Fruit fly (Drosophila melanogaster) whole organism, embryonic: ENCODE measurements around the gene CG11771.

Experiments used
- Ada2b ChIP-seq: fragments of 200-800 bp; sonication (Bioruptor generic); IDR thresholded peaks from 2 replicates; pipeline ENCODE4 v1.3.6; 2022; ENCODE audit warnings: missing biosample characterization, missing genetic modification characterization
- CG12219 ChIP-seq: fragments of 200-800 bp; sonication (Bioruptor generic); optimal IDR thresholded peaks from 3 replicates; lab custom pipeline; 2018; ENCODE audit warnings: missing biosample characterization, mild to moderate bottlenecking, missing genetic modification characterization
- CG13894 ChIP-seq: fragments of 200-800 bp; sonication (Bioruptor generic); optimal IDR thresholded peaks from 3 replicates; lab custom pipeline; 2018; ENCODE audit warnings: missing biosample characterization, mild to moderate bottlenecking, missing genetic modification characterization, moderate library complexity
- CG14050 ChIP-seq: fragments of 200-800 bp; sonication (Bioruptor generic); IDR thresholded peaks from 3 replicates; pipeline ENCODE4 v1.3.6; 2022; ENCODE audit warnings: missing biosample characterization, missing genetic modification characterization
- CG1602 ChIP-seq: fragments of 200-800 bp; sonication (Bioruptor generic); optimal IDR thresholded peaks from 3 replicates; lab custom pipeline; 2016; ENCODE audit warnings: missing biosample characterization, missing genetic modification characterization
- CG2875 ChIP-seq: fragments of 200-800 bp; sonication (Bioruptor generic); optimal IDR thresholded peaks from 2 replicates; lab custom pipeline; 2017; ENCODE audit warnings: missing biosample characterization, mild to moderate bottlenecking, missing genetic modification characterization, missing genetic modification reagents
- CG31365 ChIP-seq: fragments of 200-800 bp; sonication (Bioruptor generic); optimal IDR thresholded peaks from 2 replicates; lab custom pipeline; 2018; ENCODE audit warnings: missing biosample characterization, mild to moderate bottlenecking, missing genetic modification characterization
- CG31388 ChIP-seq: fragments of 200-800 bp; sonication (Bioruptor generic); optimal IDR thresholded peaks from 2 replicates; lab custom pipeline; 2016; ENCODE audit warnings: missing biosample characterization, missing genetic modification characterization
- CG3163 ChIP-seq: fragments of 200-800 bp; sonication (Bioruptor generic); optimal IDR thresholded peaks from 3 replicates; lab custom pipeline; 2016; ENCODE audit warnings: missing biosample characterization, missing genetic modification characterization
- CG3847 ChIP-seq: fragments of 200-800 bp; sonication (Bioruptor generic); IDR thresholded peaks from 2 replicates; pipeline ENCODE4 v1.3.6; 2022; ENCODE audit warnings: missing biosample characterization, missing genetic modification characterization
- CG4360 ChIP-seq: fragments of 200-800 bp; sonication (Bioruptor generic); IDR thresholded peaks from 2 replicates; pipeline ENCODE4 v1.3.6; 2022; ENCODE audit warnings: missing biosample characterization, missing genetic modification characterization
- CG4854 ChIP-seq: fragments of 200-800 bp; sonication (Bioruptor generic); optimal IDR thresholded peaks from 2 replicates; lab custom pipeline; 2016; ENCODE audit warnings: missing biosample characterization, missing genetic modification characterization, inconsistent platforms
- CG7839 ChIP-seq: fragments of 200-800 bp; sonication (Bioruptor generic); optimal IDR thresholded peaks from 3 replicates; lab custom pipeline; 2018; ENCODE audit warnings: missing biosample characterization, mild to moderate bottlenecking, missing genetic modification characterization, moderate library complexity
- CG8290 ChIP-seq, 3 experiments: fragments of 200-800 bp; sonication (Bioruptor generic); optimal IDR thresholded peaks; 2 replicates each; lab custom pipeline; 2016 to 2019; ENCODE audit warnings: missing biosample characterization in 3 of 3, missing genetic modification characterization in 3 of 3, mild to moderate bottlenecking in 2 of 3, moderate library complexity in 1 of 3
- CG9876 ChIP-seq: fragments of 200-800 bp; sonication (Bioruptor generic); optimal IDR thresholded peaks from 2 replicates; lab custom pipeline; 2016; ENCODE audit warnings: missing biosample characterization, missing genetic modification characterization
- CTCF ChIP-seq: fragments of 200-800 bp; sonication (Bioruptor generic); optimal IDR thresholded peaks from 2 replicates; lab custom pipeline; 2017; ENCODE audit warnings: missing biosample characterization, mild to moderate bottlenecking, missing genetic modification characterization, moderate library complexity
- D ChIP-seq, 2 experiments: fragments of 200-800 bp in 1 of 2; fragments of >200 bp in 1 of 2; sonication (Bioruptor generic) in 1 of 2; optimal IDR thresholded peaks; 2 replicates in 1 of 2; 3 replicates in 1 of 2; lab custom pipeline; 2017; ENCODE audit warnings: mild to moderate bottlenecking in 1 of 2, missing biosample characterization in 1 of 2, missing genetic modification characterization in 1 of 2, missing genetic modification reagents in 1 of 2
- Dek ChIP-seq: fragments of 200-800 bp; sonication (Bioruptor generic); optimal IDR thresholded peaks from 3 replicates; lab custom pipeline; 2019; ENCODE audit warnings: missing biosample characterization, mild to moderate bottlenecking, missing genetic modification characterization, moderate library complexity
- Dll ChIP-seq: fragments of 200-800 bp; sonication (Bioruptor generic); IDR thresholded peaks from 4 replicates; pipeline ENCODE4 v1.3.6; 2022; ENCODE audit warnings: missing biosample characterization, missing genetic modification characterization; ENCODE audit not compliant: partially characterized antibody
- Dref ChIP-seq: fragments of 200-800 bp; sonication (Bioruptor generic); IDR thresholded peaks from 2 replicates; pipeline ENCODE4 v1.3.6; 2022; ENCODE audit warnings: missing biosample characterization, missing genetic modification characterization
- Gug ChIP-seq: fragments of 200-800 bp; sonication (Bioruptor generic); IDR thresholded peaks from 4 replicates; pipeline ENCODE4 v1.3.6; 2022; ENCODE audit warnings: missing biosample characterization, missing genetic modification characterization
- HmgD ChIP-seq: fragments of 200-800 bp; sonication (Bioruptor generic); optimal IDR thresholded peaks from 3 replicates; lab custom pipeline; 2016; ENCODE audit warnings: missing biosample characterization, missing genetic modification characterization
- Hmr ChIP-seq: fragments of 200-800 bp; sonication (Bioruptor generic); optimal IDR thresholded peaks from 3 replicates; lab custom pipeline; 2017; ENCODE audit warnings: mild to moderate bottlenecking, missing biosample characterization, missing genetic modification reagents, missing genetic modification characterization
- Hr3 ChIP-seq: fragments of 200-800 bp; sonication (Bioruptor generic); optimal IDR thresholded peaks from 3 replicates; lab custom pipeline; 2016; ENCODE audit warnings: missing biosample characterization, missing genetic modification characterization
- Hr51 ChIP-seq, 2 experiments: fragments of 200-800 bp; sonication (Bioruptor generic); optimal IDR thresholded peaks; 2 replicates in 1 of 2; 3 replicates in 1 of 2; lab custom pipeline; 2016 to 2018; ENCODE audit warnings: missing biosample characterization in 2 of 2, missing genetic modification characterization in 2 of 2, mild to moderate bottlenecking in 1 of 2, moderate library complexity in 1 of 2
- Kr ChIP-seq: fragments of 200-800 bp; sonication (Bioruptor generic); optimal IDR thresholded peaks from 2 replicates; lab custom pipeline; 2017; ENCODE audit warnings: missing biosample characterization, mild to moderate bottlenecking, missing genetic modification characterization
- Oaz ChIP-seq: fragments of 200-800 bp; sonication (Bioruptor generic); IDR thresholded peaks from 2 replicates; pipeline ENCODE4 v1.3.6; 2022; ENCODE audit warnings: missing biosample characterization, missing genetic modification characterization
- Ptx1 ChIP-seq: fragments of 200-800 bp; sonication (Bioruptor generic); IDR thresholded peaks from 2 replicates; pipeline ENCODE4 v1.3.6; 2022; ENCODE audit warnings: missing biosample characterization, missing genetic modification characterization
- Rfx ChIP-seq: fragments of 200-800 bp; sonication (Bioruptor generic); IDR thresholded peaks from 2 replicates; pipeline ENCODE4 v1.3.6; 2022; ENCODE audit warnings: missing biosample characterization, missing genetic modification characterization
- Sox102F ChIP-seq: fragments of 200-800 bp; sonication (Bioruptor generic); optimal IDR thresholded peaks from 2 replicates; lab custom pipeline; 2018; ENCODE audit warnings: missing biosample characterization, mild to moderate bottlenecking, missing genetic modification characterization, moderate library complexity
- Sry-δ ChIP-seq: fragments of 200-800 bp; sonication (Bioruptor generic); optimal IDR thresholded peaks from 2 replicates; lab custom pipeline; 2016; ENCODE audit warnings: missing biosample characterization, missing genetic modification characterization
- Usf ChIP-seq: fragments of 200-800 bp; sonication (Bioruptor generic); optimal IDR thresholded peaks from 2 replicates; lab custom pipeline; 2017; ENCODE audit warnings: missing genotype, missing biosample characterization, missing genetic modification characterization
- ap ChIP-seq: fragments of 200-800 bp; sonication (Bioruptor generic); IDR thresholded peaks from 2 replicates; pipeline ENCODE4 v1.3.6; 2022; ENCODE audit warnings: missing biosample characterization, missing genetic modification characterization
- bowl ChIP-seq: fragments of 200-800 bp; sonication (Bioruptor generic); IDR thresholded peaks from 2 replicates; pipeline ENCODE4 v1.3.6; 2022; ENCODE audit warnings: missing biosample characterization, missing genetic modification characterization
- br ChIP-seq: fragments of >200 bp; optimal IDR thresholded peaks from 2 replicates; lab custom pipeline; 2017
- bsh ChIP-seq, 2 experiments: fragments of 200-800 bp; sonication (Bioruptor generic); optimal IDR thresholded peaks; 2 replicates each; lab custom pipeline; 2017 to 2018; ENCODE audit warnings: mild to moderate bottlenecking in 2 of 2, missing biosample characterization in 2 of 2, missing genetic modification characterization in 2 of 2, moderate library complexity in 1 of 2
- chinmo ChIP-seq: fragments of 200-800 bp; sonication (Bioruptor generic); IDR thresholded peaks from 4 replicates; pipeline ENCODE4 v1.3.6; 2022; ENCODE audit warnings: missing biosample characterization, missing genetic modification characterization; ENCODE audit not compliant: partially characterized antibody
- chm ChIP-seq: fragments of 200-800 bp; sonication (Bioruptor generic); IDR thresholded peaks from 2 replicates; pipeline ENCODE4 v1.3.6; 2022; ENCODE audit warnings: missing biosample characterization, missing genetic modification characterization
- exex ChIP-seq: fragments of 200-800 bp; sonication (Bioruptor generic); optimal IDR thresholded peaks from 4 replicates; lab custom pipeline; 2018; ENCODE audit warnings: missing biosample characterization, mild to moderate bottlenecking, missing genetic modification characterization, moderate library complexity
- grau ChIP-seq: fragments of 200-800 bp; optimal IDR thresholded peaks from 3 replicates; lab custom pipeline; 2019; ENCODE audit warnings: missing biosample characterization, mild to moderate bottlenecking, missing genetic modification characterization, moderate library complexity
- jigr1 ChIP-seq: fragments of 200-800 bp; sonication (Bioruptor generic); IDR thresholded peaks from 3 replicates; pipeline ENCODE4 v1.3.6; 2022; ENCODE audit warnings: missing biosample characterization, missing genetic modification characterization
- lab ChIP-seq: fragments of 200-800 bp; sonication (Bioruptor generic); optimal IDR thresholded peaks from 3 replicates; lab custom pipeline; 2017; ENCODE audit warnings: missing biosample characterization, missing genetic modification characterization, mild to moderate bottlenecking, moderate library complexity, missing genetic modification reagents
- nom ChIP-seq: fragments of 200-800 bp; sonication (Bioruptor generic); optimal IDR thresholded peaks from 2 replicates; lab custom pipeline; 2017; ENCODE audit warnings: missing biosample characterization, missing genetic modification characterization, mild to moderate bottlenecking, moderate library complexity, missing genetic modification reagents
- pros ChIP-seq: fragments of 200-800 bp; sonication (Bioruptor generic); optimal IDR thresholded peaks from 3 replicates; lab custom pipeline; 2019; ENCODE audit warnings: missing biosample characterization, mild to moderate bottlenecking, missing genetic modification characterization, moderate library complexity
- shn ChIP-seq: fragments of 200-800 bp; sonication (Bioruptor generic); optimal IDR thresholded peaks from 3 replicates; lab custom pipeline; 2016; ENCODE audit warnings: missing biosample characterization, missing genetic modification characterization
- tup ChIP-seq: fragments of 200-800 bp; sonication (Bioruptor generic); optimal IDR thresholded peaks from 2 replicates; lab custom pipeline; 2016; ENCODE audit warnings: missing biosample characterization, mild to moderate bottlenecking, missing genetic modification characterization, moderate library complexity
- vnd ChIP-seq: fragments of 200-800 bp; sonication (Bioruptor generic); IDR thresholded peaks from 3 replicates; pipeline ENCODE4 v1.3.6; 2022; ENCODE audit warnings: missing biosample characterization, missing genetic modification characterization; ENCODE audit not compliant: partially characterized antibody
- zf30C ChIP-seq: fragments of 200-800 bp; sonication (Bioruptor generic); optimal IDR thresholded peaks from 3 replicates; lab custom pipeline; 2018; ENCODE audit warnings: missing biosample characterization, mild to moderate bottlenecking, missing genetic modification characterization

CG11771 gene

dm6 chr3R:24944920-24945853 is 13.4 kb downstream of the CG11771 start, which contains the start of the genes ssh and Nmnat (continued):
- TF ChIP-seq bowl (no peak), vnd (peak; percentile 91), CG7839 (tag; lab: Kevin White, UChicago) (no peak), tup (GFP tag; lab: Kevin White, UChicago) (no peak), CG2875 (GFP tag; lab: Kevin White, UChicago) (no peak), CG13894 (tag; lab: Kevin White, UChicago) (no peak), Hmr (GFP tag; lab: Kevin White, UChicago) (no peak), Hr3 (GFP tag; lab: Kevin White, UChicago) (peak; percentile 22), CG4360 (GFP tag; lab: Robert Waterston, UW) (0 out of 2 replicates have a peak, but pooled peaks have one; percentile 25), CG3847 (peak; percentile 30; the same call in 1 of the 2 replicates), zf30C (GFP tag; lab: Kevin White, UChicago) (no peak), lab (GFP tag; lab: Kevin White, UChicago) (no peak), CG9876 (no peak), Kr (GFP tag; lab: Kevin White, UChicago) (no peak), chm (no peak), jigr1 (GFP tag; lab: Robert Waterston, UW) (no peak), CG31388 (no peak), exex (no peak), Dref (GFP tag; lab: Robert Waterston, UW) (peak; percentile 92), grau (peak; percentile 56), CG14050 (GFP tag; lab: Robert Waterston, UW) (no peak), Dll (GFP tag; lab: Robert Waterston, UW) (peak; percentile 95), Dek (no peak), CG1602 (no peak), CTCF (GFP tag; lab: Kevin White, UChicago) (no peak), Sry-δ (GFP tag; lab: Kevin White, UChicago) (peak; percentile 95), Ada2b (no peak), CG31365 (no peak), Gug (GFP tag; lab: Robert Waterston, UW) (peak; percentile 15; the same call in 1 of the 4 replicates), Ptx1 (GFP tag; lab: Robert Waterston, UW) (no peak), Oaz (no peak), CG8290 (GFP tag; optimal IDR thresholded peaks at IDR 0.05; lab: Kevin White, UChicago) (no peak), CG8290 (tag; optimal IDR thresholded peaks at IDR 0.05; lab: Kevin White, UChicago) (no peak), CG3163 (GFP tag; lab: Kevin White, UChicago) (peak; percentile 4), CG12219 (GFP tag; lab: Kevin White, UChicago) (no peak), Usf (no peak), D (optimal IDR thresholded peaks at IDR 0.05; lab: Kevin White, UChicago) (peak; percentile 49), D (GFP tag; optimal IDR thresholded peaks at IDR 0.05; lab: Kevin White, UChicago) (no peak), Sox102F (no peak), ap (GFP tag; lab: Robert Waterston, UW) (no peak), Hr51 (GFP tag; optimal IDR thresholded peaks at IDR 0.05; lab: Kevin White, UChicago) (peak in 1 of 2 experiments; percentile 1), nom (GFP tag; lab: Kevin White, UChicago) (no peak), shn (GFP tag; lab: Kevin White, UChicago) (no peak), Rfx (GFP tag; lab: Robert Waterston, UW) (peak; percentile 67), br (no peak), HmgD (GFP tag; lab: Kevin White, UChicago) (peak; percentile 6), chinmo (GFP tag; lab: Robert Waterston, UW) (peak; percentile 19; the same call in 1 of the 4 replicates), bsh (GFP tag; optimal IDR thresholded peaks at IDR 0.05; lab: Kevin White, UChicago) (no peak), CG4854 (no peak), pros (GFP tag; lab: Kevin White, UChicago) (no peak)
